Worm (Caenorhabditis elegans) whole organism, L4/young adult: ENCODE results near the gene Y42A5A.1.

Source experiments
- W03F9.2 ChIP-seq: fragments of 150-350 bp; optimal IDR thresholded peaks from 2 replicates; lab custom pipeline; 2014; ENCODE audit warnings: missing biosample characterization, missing genetic modification characterization
- dao-5 ChIP-seq: sonication (generic microtip); optimal IDR thresholded peaks from 2 replicates; lab custom pipeline; 2016; ENCODE audit warnings: missing genotype, missing genetic modification characterization, moderate library complexity, missing compliant biosample characterization
- him-1 ChIP-seq: sonication (generic microtip); optimal IDR thresholded peaks from 2 replicates; lab custom pipeline; 2016; ENCODE audit warnings: missing genotype, missing genetic modification reagents, missing genetic modification characterization, missing compliant biosample characterization

The Y42A5A.1 gene

DNA sequence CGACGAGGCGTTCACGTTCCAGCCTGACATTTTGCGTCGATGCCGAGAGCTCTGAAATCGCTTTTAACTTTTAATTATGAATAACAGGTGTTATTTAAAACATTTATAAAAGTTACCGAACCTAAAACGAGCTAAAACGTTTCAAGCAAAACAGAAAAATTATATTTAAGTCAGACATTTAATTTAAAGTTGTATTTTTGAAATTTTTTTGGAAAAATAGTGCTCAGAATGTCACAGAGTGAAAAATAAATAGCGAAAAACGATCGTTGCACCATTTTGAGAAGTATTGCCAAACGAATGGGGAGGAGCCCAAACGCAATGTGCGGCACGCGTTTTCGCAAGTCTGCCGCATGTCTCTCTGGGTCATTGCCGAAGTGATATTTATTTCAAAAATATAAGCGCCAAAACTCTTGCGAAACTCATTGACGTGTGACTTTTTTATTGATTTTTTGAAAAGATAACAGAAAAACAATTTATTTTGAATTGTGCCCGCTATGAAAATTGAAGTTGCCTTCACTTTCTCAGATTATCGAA, 25.4 kb downstream of the Y42A5A.1 start, which contains the start of gene erfa-3:
erfa-3 (minus strand) TSS at position 51 of the 534 bp plus-strand sequence.
- TF ChIP-seq W03F9.2 (tag; lab: Kevin White, UChicago) (peak; percentile 68), him-1 (no peak), dao-5 (tag; lab: Kevin White, UChicago) (no peak)

DNA sequence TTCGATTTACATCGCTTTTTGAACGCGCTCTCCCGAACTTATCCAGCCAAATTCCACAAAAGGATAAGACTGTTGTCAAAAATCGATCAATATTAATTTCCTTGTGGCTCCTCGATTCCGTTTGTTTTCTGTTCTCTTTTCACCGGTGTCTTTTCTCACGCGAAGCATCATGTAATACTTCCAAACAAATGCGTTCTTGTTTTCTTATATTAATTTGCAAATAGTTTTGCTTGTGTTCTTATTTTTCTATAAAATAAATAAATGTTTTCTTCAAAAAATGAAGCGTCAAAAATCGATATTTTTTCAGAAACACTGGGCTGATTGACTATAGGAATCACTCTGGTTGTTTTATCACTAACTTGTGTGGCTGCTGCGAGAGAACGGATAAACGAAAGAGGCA, 25.9 kb downstream of the Y42A5A.1 start, which contains the start of gene math-33:
math-33 (plus strand) TSS at position 301 of the 400 bp plus-strand sequence.
- TF ChIP-seq him-1 (no peak), W03F9.2 (tag; lab: Kevin White, UChicago) (no peak), dao-5 (tag; lab: Kevin White, UChicago) (no peak)

DNA sequence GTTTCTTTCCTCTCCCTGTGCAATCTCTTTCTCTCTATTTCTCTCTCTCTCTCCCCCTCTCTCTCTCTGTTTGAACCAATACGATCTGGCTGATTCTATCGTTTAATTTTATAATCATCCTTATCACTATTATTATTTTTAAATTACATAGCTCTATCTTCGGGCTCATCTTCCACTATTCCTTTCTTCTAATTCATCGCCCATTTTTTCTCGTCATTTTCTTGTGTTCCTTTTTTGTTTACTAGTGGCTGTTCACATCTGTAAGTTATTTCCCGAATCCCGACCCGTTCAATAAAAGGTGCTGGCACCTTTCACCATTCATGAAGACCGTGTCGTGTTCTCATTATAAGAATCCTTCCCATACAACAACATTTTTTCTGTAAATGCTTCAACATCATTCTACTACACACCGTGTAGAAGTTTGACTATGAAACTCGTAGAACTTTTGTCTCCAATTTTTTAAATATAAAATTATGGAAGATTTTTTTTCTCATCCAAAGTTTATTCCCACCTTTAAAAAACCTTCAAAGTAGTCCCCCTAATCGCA, 30.5 kb downstream of the Y42A5A.1 start:
- no peak for TF ChIP-seq W03F9.2 (tag; lab: Kevin White, UChicago)
- no peak for TF ChIP-seq him-1
- TF ChIP-seq dao-5 (tag; lab: Kevin White, UChicago) = no peak

DNA sequence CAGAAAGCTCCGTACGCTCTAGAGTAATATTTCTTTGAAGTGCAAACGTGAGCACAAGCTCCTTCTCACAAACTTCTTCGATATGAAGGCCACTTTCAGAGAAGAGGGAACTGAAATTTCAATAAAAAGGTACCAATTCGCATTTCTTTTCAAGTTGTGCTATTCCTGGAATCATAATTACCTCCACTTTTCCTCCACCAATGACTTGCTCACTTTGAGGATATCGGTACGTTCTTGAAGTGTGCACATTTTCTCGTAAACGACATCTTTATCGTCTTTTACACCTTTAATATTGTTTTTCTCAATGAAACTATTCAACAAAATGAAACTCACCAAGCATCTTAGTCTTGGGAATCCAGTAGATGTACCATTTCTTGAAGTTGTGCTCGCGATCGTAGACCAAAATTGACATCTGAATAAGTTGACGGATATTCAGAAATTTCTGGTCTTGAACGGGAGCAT, 31.6 kb downstream of the Y42A5A.1 start, which contains the start of gene scb-1:
scb-1 (minus strand) TSS at position 412 of the 462 bp plus-strand sequence.
- no peak for TF ChIP-seq him-1
- no peak for TF ChIP-seq W03F9.2 (tag; lab: Kevin White, UChicago)
- TF ChIP-seq dao-5 (tag; lab: Kevin White, UChicago) = no peak

DNA sequence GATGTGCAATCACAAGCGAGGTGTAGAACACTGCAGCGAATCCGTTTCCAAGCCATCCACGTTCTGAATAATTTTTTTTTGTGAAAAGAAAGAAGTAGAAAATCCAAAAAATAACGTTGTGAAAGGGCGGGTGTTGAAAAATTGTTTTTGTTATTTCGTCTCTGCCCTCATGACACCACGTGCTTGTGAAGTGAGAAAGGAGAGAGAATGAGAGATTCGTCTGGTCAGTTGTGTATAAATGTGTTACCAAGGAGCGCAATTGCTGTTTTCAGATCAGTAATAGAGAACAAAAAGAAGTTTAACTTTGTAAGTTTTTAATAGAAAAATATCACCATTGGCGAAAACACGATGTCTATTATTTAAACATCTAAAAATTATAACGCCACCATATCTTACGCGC, 33.5 kb downstream of the Y42A5A.1 start:
- no peak for TF ChIP-seq him-1
- no peak for TF ChIP-seq dao-5 (tag; lab: Kevin White, UChicago)
- TF ChIP-seq W03F9.2 (tag; lab: Kevin White, UChicago) = no peak

DNA sequence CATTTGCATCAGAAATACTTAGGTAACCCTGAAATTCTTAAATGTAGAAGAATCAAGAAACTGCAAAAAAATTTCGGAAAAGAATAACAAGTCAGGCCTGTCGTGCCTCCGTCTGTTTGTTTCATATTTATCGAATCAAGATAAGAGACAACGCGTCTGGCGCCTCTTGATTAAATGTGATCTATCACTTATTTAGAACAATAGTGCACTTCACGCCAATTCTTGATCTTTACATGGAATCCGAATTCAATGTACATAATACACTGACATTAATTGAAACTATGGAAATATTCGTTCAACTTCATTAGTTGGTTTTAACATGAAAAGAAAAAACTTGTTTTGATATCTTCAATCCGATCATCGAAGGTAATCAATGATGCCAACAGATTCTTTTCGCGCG, 34.7 kb downstream of the Y42A5A.1 start, which contains the start of gene mboa-2:
mboa-2 (minus strand) TSS at position 28 of the 400 bp plus-strand sequence.
- TF ChIP-seq him-1 = no peak
- no peak for TF ChIP-seq dao-5 (tag; lab: Kevin White, UChicago)
- peak; percentile 12 for TF ChIP-seq W03F9.2 (tag; lab: Kevin White, UChicago)

DNA sequence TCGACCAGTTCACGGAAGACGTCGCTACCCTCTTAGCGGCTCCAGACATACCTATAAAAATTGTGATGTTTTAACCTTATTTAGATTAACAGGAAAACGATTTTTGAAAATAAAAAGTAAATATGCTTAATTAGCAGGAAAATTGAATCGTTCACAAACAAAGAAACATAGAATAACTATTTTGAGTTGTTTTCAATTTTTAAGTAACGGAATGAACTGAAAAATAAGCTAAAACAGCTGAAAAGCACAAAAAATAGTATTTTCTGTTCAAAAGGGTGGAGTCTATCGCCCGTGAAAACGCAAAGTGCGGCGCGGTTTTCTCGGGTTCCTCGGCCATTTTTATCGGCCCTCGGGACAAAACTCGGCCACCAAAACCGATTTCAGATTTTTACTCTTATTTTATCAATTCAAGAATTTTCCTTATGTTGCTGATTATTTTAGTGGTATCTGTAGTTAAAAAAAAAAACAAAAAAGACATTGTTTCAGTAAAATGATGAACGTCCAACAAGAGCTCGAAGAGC, 36.1 kb downstream of the Y42A5A.1 start, which contains the start of the genes atp-5 and lmtr-3:
atp-5 (minus strand) TSS at position 51 of the 521 bp plus-strand sequence.
lmtr-3 (plus strand) TSS at position 370 of the 521 bp plus-strand sequence.
- peak; percentile 84 for TF ChIP-seq W03F9.2 (tag; lab: Kevin White, UChicago)
- TF ChIP-seq dao-5 (tag; lab: Kevin White, UChicago) = no peak
- peak; percentile 34 for TF ChIP-seq him-1

DNA sequence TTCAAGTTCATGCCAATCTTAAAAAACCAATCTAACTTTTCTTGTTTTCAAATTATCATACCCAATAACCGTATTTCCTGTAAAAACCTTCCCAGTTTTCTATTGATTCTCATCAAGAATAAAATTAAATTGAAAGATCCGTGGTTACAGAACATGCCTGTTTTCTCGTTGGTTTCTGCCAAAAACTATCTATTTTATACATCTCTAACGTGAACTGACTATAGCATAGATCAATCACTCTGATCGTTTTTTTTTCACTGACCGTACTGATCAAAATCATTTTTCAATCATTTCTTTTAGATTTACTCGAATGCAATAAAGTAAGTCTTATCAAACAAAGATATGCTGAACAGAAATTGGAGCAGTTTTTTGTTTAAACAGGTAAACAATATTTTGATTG, 37.2 kb downstream of the Y42A5A.1 start, which contains the start of gene C06H2.2:
C06H2.2 (plus strand) TSS at position 301 of the 400 bp plus-strand sequence.
- TF ChIP-seq him-1 = no peak
- no peak for TF ChIP-seq W03F9.2 (tag; lab: Kevin White, UChicago)
- no peak for TF ChIP-seq dao-5 (tag; lab: Kevin White, UChicago)

DNA sequence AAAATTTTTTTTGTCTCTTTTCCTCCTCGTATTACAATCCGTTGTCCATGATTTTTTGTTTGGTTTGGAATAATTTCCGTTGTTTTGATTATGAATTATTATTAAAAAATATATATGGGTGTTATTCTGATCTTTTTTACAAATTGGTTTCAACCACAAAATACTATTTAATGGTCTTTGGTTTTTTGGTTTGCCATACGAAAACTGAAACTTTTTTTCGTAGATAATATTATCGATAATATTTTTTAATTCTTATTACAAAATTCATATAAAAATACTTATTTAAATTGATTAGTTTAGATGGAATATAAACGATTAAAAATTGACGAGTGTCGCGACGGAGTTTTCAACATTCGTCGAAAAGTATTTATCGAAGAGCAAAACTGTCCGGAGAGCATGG, 39.4 kb downstream of the Y42A5A.1 start, which contains the start of gene jmjd-5:
jmjd-5 (plus strand) TSS at position 301 of the 400 bp plus-strand sequence.
- TF ChIP-seq dao-5 (tag; lab: Kevin White, UChicago) (no peak), him-1 (no peak)

DNA sequence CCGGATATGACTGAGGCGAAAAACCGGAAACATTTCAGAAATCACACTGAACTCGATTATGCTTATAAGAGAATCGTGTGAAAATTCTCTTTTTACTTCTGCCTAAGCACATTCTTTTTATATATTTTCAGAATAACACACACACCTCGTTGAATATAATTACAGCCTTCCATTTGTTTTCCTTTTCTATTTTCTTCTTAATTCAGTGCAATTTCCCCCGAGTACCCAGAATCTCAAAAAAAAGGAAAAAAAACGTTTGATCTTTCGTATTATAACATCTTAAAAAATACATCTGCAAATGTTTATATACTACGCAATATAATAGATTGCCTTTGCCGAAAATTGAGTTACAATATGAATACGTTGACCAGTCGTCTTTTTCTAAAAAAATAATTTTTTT, 44.1 kb downstream of the Y42A5A.1 start:
- no peak for TF ChIP-seq dao-5 (tag; lab: Kevin White, UChicago)
- no peak for TF ChIP-seq him-1
- TF ChIP-seq W03F9.2 (tag; lab: Kevin White, UChicago) = no peak

DNA sequence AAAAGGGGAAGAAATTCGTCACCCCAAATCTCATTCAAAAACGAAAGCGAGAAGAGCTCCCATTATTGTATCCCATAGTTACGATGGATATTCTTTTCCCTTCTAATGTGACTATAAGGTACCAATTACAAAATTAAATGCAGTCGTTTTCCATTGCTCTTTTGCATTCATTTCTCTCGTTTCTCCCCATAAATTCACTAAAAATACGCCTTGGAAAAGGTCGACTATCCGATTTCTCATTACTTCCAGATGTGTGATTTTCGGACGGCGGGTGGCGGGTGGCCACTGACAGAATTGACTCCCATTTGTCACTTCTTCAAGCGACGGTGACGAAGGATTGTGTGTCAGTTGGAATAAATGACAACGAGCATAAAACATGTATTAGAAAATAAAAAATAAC, 45.8 kb downstream of the Y42A5A.1 start:
- TF ChIP-seq dao-5 (tag; lab: Kevin White, UChicago) (no peak), him-1 (no peak), W03F9.2 (tag; lab: Kevin White, UChicago) (no peak)

DNA sequence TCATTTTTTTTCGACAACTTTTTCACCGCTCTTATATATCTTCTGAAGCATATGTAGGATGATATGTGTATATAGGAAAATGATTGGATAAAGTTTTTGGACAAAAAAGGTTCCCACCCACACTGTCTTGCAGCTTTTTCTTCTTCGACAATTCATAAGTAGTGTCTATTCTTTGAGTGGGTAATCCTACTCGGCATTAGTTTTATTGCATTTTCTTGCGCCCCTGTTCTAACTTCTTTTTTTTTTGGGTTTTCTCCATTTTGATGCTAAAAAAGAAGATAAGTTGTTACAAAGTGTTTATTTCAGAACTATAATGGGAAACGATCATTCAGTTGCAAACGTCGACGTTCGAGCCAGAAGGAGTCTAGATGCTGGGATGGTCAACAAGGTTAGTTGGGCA, 46.5 kb downstream of the Y42A5A.1 start, which contains the start of gene glb-3:
glb-3 (plus strand) TSS at position 301 of the 400 bp plus-strand sequence.
- TF ChIP-seq him-1 (no peak), dao-5 (tag; lab: Kevin White, UChicago) (no peak), W03F9.2 (tag; lab: Kevin White, UChicago) (no peak)

DNA sequence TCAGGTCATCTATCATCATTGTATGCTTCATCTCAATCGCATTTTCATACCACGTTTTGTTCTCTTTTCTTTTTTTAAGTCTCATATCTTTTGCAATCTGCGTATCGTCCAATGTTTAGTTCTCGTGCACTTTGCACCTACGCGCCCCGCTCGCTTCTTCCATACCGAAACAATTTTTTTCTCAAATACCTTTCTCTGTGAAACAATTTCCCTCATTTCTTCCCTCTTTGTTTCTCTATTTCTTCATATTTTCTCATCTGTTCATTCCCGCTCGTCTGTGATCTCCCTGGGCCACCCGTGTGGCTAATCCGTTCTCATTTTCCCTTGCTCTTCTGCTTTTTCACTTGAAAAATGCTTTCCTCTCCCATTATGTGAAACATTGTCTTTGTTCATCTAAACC, 52.6 kb downstream of the Y42A5A.1 start:
- no peak for TF ChIP-seq him-1
- TF ChIP-seq dao-5 (tag; lab: Kevin White, UChicago) = no peak

DNA sequence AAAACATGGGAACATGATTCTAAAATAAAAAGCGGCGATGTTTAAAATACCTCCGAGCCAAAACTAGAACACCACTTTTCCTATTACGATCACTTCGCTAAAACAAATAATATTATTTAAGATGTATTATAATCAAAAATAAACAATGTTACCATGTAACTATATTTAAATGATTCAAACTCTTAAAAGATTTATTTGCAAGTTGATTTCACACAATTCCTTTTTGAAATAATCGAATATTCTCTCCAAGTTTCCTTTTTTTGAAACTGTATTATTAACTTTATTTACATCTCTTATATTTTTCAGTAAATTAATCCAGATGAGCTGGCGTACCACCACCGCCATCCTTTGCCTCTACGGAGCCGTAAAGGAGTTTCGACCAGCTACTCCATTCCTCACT, 53.4 kb downstream of the Y42A5A.1 start, which contains the start of gene folt-1:
folt-1 (plus strand) TSS at position 301 of the 400 bp plus-strand sequence.
- TF ChIP-seq him-1 = no peak
- no peak for TF ChIP-seq dao-5 (tag; lab: Kevin White, UChicago)
- no peak for TF ChIP-seq W03F9.2 (tag; lab: Kevin White, UChicago)
